Worm (Caenorhabditis elegans) whole organism, L1 larva: ENCODE measurements around the gene srh-240.

Experiments
- nhr-237 ChIP-seq: fragments of 150-350 bp; optimal IDR thresholded peaks from 2 replicates; lab custom pipeline; 2014; ENCODE audit warnings: missing biosample characterization, missing genetic modification characterization
- sup-37 ChIP-seq: fragments of 200-800 bp; sonication (Bioruptor generic); optimal IDR thresholded peaks from 2 replicates; lab custom pipeline; 2018; ENCODE audit warnings: mild to moderate bottlenecking, missing genetic modification characterization, missing compliant biosample characterization
- tbx-2 ChIP-seq: sonication (generic microtip); optimal IDR thresholded peaks from 2 replicates; lab custom pipeline; 2016; ENCODE audit warnings: missing genetic modification characterization, missing compliant biosample characterization

ce11 chrV:2871754-2872504 lies 6.9 kb downstream of the srh-240 start:
- TF ChIP-seq nhr-237 (tag; lab: Kevin White, UChicago) = no peak
- TF ChIP-seq tbx-2 = no peak
- TF ChIP-seq sup-37 (GFP tag; lab: Kevin White, UChicago) = no peak
